Fruit fly (Drosophila melanogaster): ENCODE results near the gene Mo25.

Mo25 gene

DNA sequence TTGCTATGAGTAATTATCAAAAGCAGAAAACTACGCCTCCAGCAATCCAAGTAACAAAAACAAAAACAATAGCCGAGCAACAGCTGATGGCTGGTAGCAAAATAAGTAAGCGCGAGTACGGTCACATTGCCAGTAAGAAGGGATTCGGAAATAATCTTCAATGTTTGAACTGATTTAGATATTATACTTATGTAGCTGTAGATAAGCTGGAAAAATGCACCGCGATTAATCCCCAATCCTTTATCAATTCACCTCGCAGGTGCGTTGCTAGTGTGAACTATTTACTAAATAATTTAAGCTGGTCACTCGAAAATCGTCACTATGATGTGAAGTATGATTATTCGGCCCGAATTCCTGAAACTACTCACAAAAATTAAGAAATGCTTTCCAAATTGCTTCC, 28.3 kb downstream of the Mo25 start, which contains the start of the genes Syx8 and CG32163:
TSS of gene Syx8 (minus strand) at position 69 of the 400 bp plus-strand sequence.
TSS of gene CG32163 (plus strand) at position 169 of the 400 bp plus-strand sequence.
- TF ChIP-seq Hr83 (GFP tag; optimal IDR thresholded peaks at IDR 0.05; ENCODE audit: poor library complexity, severe bottlenecking) (no peak), Rel (GFP tag; optimal IDR thresholded peaks at IDR 0.05) (no peak), Rel (tag; optimal IDR thresholded peaks at IDR 0.05) (peak; percentile 13), usp (GFP tag; optimal IDR thresholded peaks at IDR 0.05) (no peak), rgr (GFP tag; optimal IDR thresholded peaks at IDR 0.05) (no peak), CG32264 (GFP tag; optimal IDR thresholded peaks at IDR 0.05) (no peak), ey (GFP tag; optimal IDR thresholded peaks at IDR 0.05) (no peak)

DNA sequence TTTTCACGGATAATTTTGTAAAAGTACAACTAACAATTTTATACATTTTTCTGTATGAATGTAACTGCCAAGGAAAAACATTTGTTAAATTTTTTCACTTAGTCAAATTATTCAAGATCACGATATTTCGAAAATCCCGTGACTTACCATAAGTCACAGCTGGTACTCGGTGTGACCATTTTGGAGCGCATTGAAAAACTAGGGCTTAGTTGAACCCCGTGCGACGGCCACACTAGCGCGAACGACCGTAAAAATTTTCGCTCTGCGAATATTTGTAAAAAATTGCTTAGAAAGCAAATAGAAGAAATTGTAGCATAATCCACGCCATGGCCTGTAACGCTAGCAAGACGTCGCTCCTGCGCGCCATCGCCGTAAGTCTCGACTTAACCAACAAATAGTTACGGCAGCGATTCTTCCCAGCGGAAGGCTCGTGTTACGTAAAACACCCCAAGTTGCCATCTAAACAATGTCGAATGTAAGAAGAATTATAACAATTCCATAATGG, 31.1 kb downstream of the Mo25 start, which contains the start of gene UQCR-C2:
TSS of gene UQCR-C2 (plus strand) at position 51 of the 505 bp plus-strand sequence.
- TF ChIP-seq N (GFP tag; optimal IDR thresholded peaks at IDR 0.05) (no peak), Rel (GFP tag; optimal IDR thresholded peaks at IDR 0.05) (no peak), Rel (tag; optimal IDR thresholded peaks at IDR 0.05) (peak; percentile 46), CG32264 (GFP tag; optimal IDR thresholded peaks at IDR 0.05) (no peak), dsf (GFP tag; optimal IDR thresholded peaks at IDR 0.05; ENCODE audit: borderline replicate concordance) (no peak), Hr83 (GFP tag; optimal IDR thresholded peaks at IDR 0.05; ENCODE audit: poor library complexity, severe bottlenecking) (peak; percentile 8), foxo (GFP tag; optimal IDR thresholded peaks at IDR 0.05) (peak in 1 of 2 experiments; percentile 2), HLH106 (tag; optimal IDR thresholded peaks at IDR 0.05) (peak; percentile 13), lola (GFP tag; optimal IDR thresholded peaks at IDR 0.05) (no peak), woc (GFP tag; optimal IDR thresholded peaks at IDR 0.05) (peak; percentile 87), CrebA (GFP tag; optimal IDR thresholded peaks at IDR 0.05; ENCODE audit: borderline replicate concordance) (no peak), rgr (GFP tag; optimal IDR thresholded peaks at IDR 0.05) (peak; percentile 63), Dif (GFP tag; optimal IDR thresholded peaks at IDR 0.05; ENCODE audit: partially characterized antibody) (peak; percentile 10), Sp1 (GFP tag; optimal IDR thresholded peaks at IDR 0.05) (peak; percentile 11)

DNA sequence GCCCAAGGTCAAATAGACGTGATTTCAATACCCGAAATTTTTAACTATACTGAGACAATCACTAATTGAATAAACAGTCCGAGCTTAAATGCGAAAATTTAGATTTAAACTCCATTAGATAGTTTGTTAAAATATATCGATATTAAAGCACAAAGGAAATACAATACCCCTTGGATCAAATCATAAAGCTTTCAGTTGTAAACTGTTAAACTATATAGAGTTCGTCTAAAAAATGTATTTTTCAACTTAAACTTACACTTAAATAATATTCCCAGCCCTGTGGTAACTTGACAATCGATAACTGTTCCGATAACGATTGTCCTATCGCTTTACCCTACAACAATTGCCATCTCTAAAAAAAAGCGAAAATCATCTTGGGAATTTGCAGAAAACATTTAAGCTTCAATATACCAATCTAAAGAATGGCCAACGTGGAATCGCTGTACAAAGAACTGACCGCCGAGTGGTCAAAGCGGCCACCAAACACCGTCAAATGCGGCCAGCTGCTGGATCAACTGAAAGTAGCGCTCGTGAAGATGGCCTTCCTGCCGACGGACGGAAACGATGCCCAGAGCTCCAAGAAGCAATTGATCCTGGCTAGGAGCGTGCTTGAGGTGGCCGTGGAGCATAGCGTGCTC, 32.5 kb downstream of the Mo25 start, which contains the start of gene Rpn12:
TSS of gene Rpn12 (plus strand) at position 351 of the 638 bp plus-strand sequence.
- no peak for TF ChIP-seq Mio (GFP tag; optimal IDR thresholded peaks at IDR 0.05)
- TF ChIP-seq Rel (GFP tag; optimal IDR thresholded peaks at IDR 0.05), result no peak
- peak; percentile 50 for TF ChIP-seq Rel (tag; optimal IDR thresholded peaks at IDR 0.05)
- TF ChIP-seq OdsH (GFP tag; optimal IDR thresholded peaks at IDR 0.05), result no peak
- no peak for TF ChIP-seq CrebA (GFP tag; optimal IDR thresholded peaks at IDR 0.05; ENCODE audit: borderline replicate concordance)
- no peak for TF ChIP-seq Dfd (GFP tag; optimal IDR thresholded peaks at IDR 0.05)
- no peak for TF ChIP-seq pan (optimal IDR thresholded peaks at IDR 0.05)
- TF ChIP-seq ey (GFP tag; optimal IDR thresholded peaks at IDR 0.05), result peak; percentile 33
- no peak for TF ChIP-seq Hr78 (GFP tag; optimal IDR thresholded peaks at IDR 0.05)
- peak; percentile 29 for TF ChIP-seq dsf (GFP tag; optimal IDR thresholded peaks at IDR 0.05; ENCODE audit: borderline replicate concordance)
- TF ChIP-seq HLH106 (tag; optimal IDR thresholded peaks at IDR 0.05), result peak; percentile 65
- peak; percentile 22 for TF ChIP-seq br (GFP tag; optimal IDR thresholded peaks at IDR 0.05)
- no peak for TF ChIP-seq lola (GFP tag; optimal IDR thresholded peaks at IDR 0.05)
- TF ChIP-seq Abd-B (GFP tag; optimal IDR thresholded peaks at IDR 0.05), result no peak
- peak in 1 of 2 experiments; percentile 58 for TF ChIP-seq foxo (GFP tag; optimal IDR thresholded peaks at IDR 0.05)
- TF ChIP-seq sage (GFP tag; optimal IDR thresholded peaks at IDR 0.05), result no peak
- TF ChIP-seq Myc (optimal IDR thresholded peaks at IDR 0.05), result peak; percentile 15
- TF ChIP-seq Hnf4 (GFP tag; optimal IDR thresholded peaks at IDR 0.05), result no peak
- TF ChIP-seq GATAd (GFP tag; optimal IDR thresholded peaks at IDR 0.05), result no peak
- no peak for TF ChIP-seq dmrt93B (GFP tag; optimal IDR thresholded peaks at IDR 0.05)
- TF ChIP-seq h (GFP tag; optimal IDR thresholded peaks at IDR 0.05), result peak; percentile 49
- TF ChIP-seq Dif (GFP tag; optimal IDR thresholded peaks at IDR 0.05; ENCODE audit: partially characterized antibody), result no peak
- peak; percentile 42 for TF ChIP-seq Sp1 (GFP tag; optimal IDR thresholded peaks at IDR 0.05)
- TF ChIP-seq CG32264 (GFP tag; optimal IDR thresholded peaks at IDR 0.05), result no peak
- TF ChIP-seq woc (GFP tag; optimal IDR thresholded peaks at IDR 0.05), result peak; percentile 45
- TF ChIP-seq dl (GFP tag; optimal IDR thresholded peaks at IDR 0.05; ENCODE audit: insufficient read depth in 1 of 2, partially characterized antibody in 2 of 2), result no peak
- TF ChIP-seq Vsx2 (GFP tag; optimal IDR thresholded peaks at IDR 0.05; ENCODE audit: partially characterized antibody), result no peak
- TF ChIP-seq rgr (GFP tag; optimal IDR thresholded peaks at IDR 0.05), result peak; percentile 22
- TF ChIP-seq jim (GFP tag; optimal IDR thresholded peaks at IDR 0.05), result no peak
- no peak for TF ChIP-seq tai (GFP tag; optimal IDR thresholded peaks at IDR 0.05)
- peak; percentile 12 for TF ChIP-seq CG9705 (GFP tag; optimal IDR thresholded peaks at IDR 0.05)
- no peak for TF ChIP-seq usp (GFP tag; optimal IDR thresholded peaks at IDR 0.05)
- TF ChIP-seq brk (GFP tag; optimal IDR thresholded peaks at IDR 0.05), result no peak
- TF ChIP-seq Jra (GFP tag; optimal IDR thresholded peaks at IDR 0.05), result peak; percentile 27
- no peak for TF ChIP-seq N (GFP tag; optimal IDR thresholded peaks at IDR 0.05)
- no peak for TF ChIP-seq sv (GFP tag; optimal IDR thresholded peaks at IDR 0.05)
- TF ChIP-seq psq (GFP tag; optimal IDR thresholded peaks at IDR 0.05), result no peak
- peak; percentile 45 for TF ChIP-seq fru (GFP tag; optimal IDR thresholded peaks at IDR 0.05)
- peak; percentile 29 for TF ChIP-seq Hr83 (GFP tag; optimal IDR thresholded peaks at IDR 0.05; ENCODE audit: poor library complexity, severe bottlenecking)

Measured in whole organism, wandering third instar larva.